Fruit fly (Drosophila melanogaster) whole organism, embryonic: ENCODE measurements around the gene Tbcc.

ENCODE experiments used
- Ada2b ChIP-seq: fragments of 200-800 bp; sonication (Bioruptor generic); IDR thresholded peaks from 2 replicates; pipeline ENCODE4 v1.3.6; 2022; ENCODE audit warnings: missing biosample characterization, missing genetic modification characterization
- Atf3 ChIP-seq: fragments of 200-800 bp; sonication (Bioruptor generic); optimal IDR thresholded peaks from 3 replicates; lab custom pipeline; 2016; ENCODE audit warnings: missing biosample characterization, missing genetic modification characterization
- CG10462 ChIP-seq: fragments of 200-800 bp; sonication (Bioruptor generic); optimal IDR thresholded peaks from 2 replicates; lab custom pipeline; 2016; ENCODE audit warnings: missing biosample characterization, missing genetic modification characterization
- CG10959 ChIP-seq: fragments of 200-800 bp; sonication (Bioruptor generic); IDR thresholded peaks from 2 replicates; pipeline ENCODE4 v1.3.6; 2022; ENCODE audit warnings: missing biosample characterization, missing genetic modification characterization
- CG10979 ChIP-seq: fragments of 200-800 bp; sonication (Bioruptor generic); optimal IDR thresholded peaks from 2 replicates; lab custom pipeline; 2018; ENCODE audit warnings: missing biosample characterization, mild to moderate bottlenecking, missing genetic modification characterization, moderate library complexity
- CG11085 ChIP-seq: fragments of 200-800 bp; sonication (Bioruptor generic); IDR thresholded peaks from 2 replicates; pipeline ENCODE4 v1.3.6; 2022; ENCODE audit warnings: missing biosample characterization, missing genetic modification characterization
- CG12219 ChIP-seq: fragments of 200-800 bp; sonication (Bioruptor generic); optimal IDR thresholded peaks from 3 replicates; lab custom pipeline; 2018; ENCODE audit warnings: missing biosample characterization, mild to moderate bottlenecking, missing genetic modification characterization
- CG12942 ChIP-seq: fragments of 200-800 bp; sonication (Bioruptor generic); optimal IDR thresholded peaks from 3 replicates; lab custom pipeline; 2016; ENCODE audit warnings: missing biosample characterization, missing genetic modification characterization
- CG14050 ChIP-seq: fragments of 200-800 bp; sonication (Bioruptor generic); IDR thresholded peaks from 3 replicates; pipeline ENCODE4 v1.3.6; 2022; ENCODE audit warnings: missing biosample characterization, missing genetic modification characterization
- CG14965 ChIP-seq: fragments of 200-800 bp; sonication (Bioruptor generic); optimal IDR thresholded peaks from 2 replicates; lab custom pipeline; 2016; ENCODE audit warnings: missing biosample characterization, missing genetic modification characterization, borderline replicate concordance
- CG17568 ChIP-seq: fragments of 200-800 bp; sonication (Bioruptor generic); optimal IDR thresholded peaks from 2 replicates; lab custom pipeline; 2018; ENCODE audit warnings: missing biosample characterization, mild to moderate bottlenecking, missing genetic modification characterization, moderate library complexity
- CG17612 ChIP-seq: fragments of 200-800 bp; sonication (Bioruptor generic); IDR thresholded peaks from 2 replicates; pipeline ENCODE4 v1.3.6; 2022; ENCODE audit warnings: missing biosample characterization, missing genetic modification characterization
- CG18011 ChIP-seq: fragments of 200-800 bp; sonication (Bioruptor generic); optimal IDR thresholded peaks from 2 replicates; lab custom pipeline; 2017; ENCODE audit warnings: missing biosample characterization, missing genetic modification characterization, mild to moderate bottlenecking, moderate library complexity, missing genotype
- CG33213 ChIP-seq: fragments of 200-800 bp; sonication (Bioruptor generic); optimal IDR thresholded peaks from 3 replicates; lab custom pipeline; 2016; ENCODE audit warnings: missing biosample characterization, missing genetic modification characterization
- CG33557 ChIP-seq: fragments of 200-800 bp; sonication (Bioruptor generic); optimal IDR thresholded peaks from 2 replicates; lab custom pipeline; 2019; ENCODE audit warnings: missing biosample characterization, mild to moderate bottlenecking, missing genetic modification characterization, moderate library complexity
- CG34224 ChIP-seq: fragments of 200-800 bp; sonication (Bioruptor generic); IDR thresholded peaks from 3 replicates; pipeline ENCODE4 v1.3.6; 2022; ENCODE audit warnings: missing biosample characterization, missing genetic modification characterization; ENCODE audit not compliant: partially characterized antibody
- CG34376 ChIP-seq: fragments of 200-800 bp; sonication (Bioruptor generic); optimal IDR thresholded peaks from 2 replicates; lab custom pipeline; 2018; ENCODE audit warnings: missing biosample characterization, mild to moderate bottlenecking, missing genetic modification characterization
- CG4282 ChIP-seq: fragments of 200-800 bp; sonication (Bioruptor generic); optimal IDR thresholded peaks from 2 replicates; lab custom pipeline; 2016; ENCODE audit warnings: missing biosample characterization, missing genetic modification characterization
- CG4707 ChIP-seq: fragments of 200-800 bp; sonication (Bioruptor generic); optimal IDR thresholded peaks from 2 replicates; lab custom pipeline; 2018; ENCODE audit warnings: missing biosample characterization, mild to moderate bottlenecking, missing genetic modification characterization, moderate library complexity
- CG4730 ChIP-seq: fragments of 200-800 bp; sonication (Bioruptor generic); IDR thresholded peaks from 2 replicates; pipeline ENCODE4 v1.3.6; 2022; ENCODE audit warnings: missing biosample characterization, missing genetic modification characterization
- CG9215 ChIP-seq: fragments of 200-800 bp; sonication (Bioruptor generic); IDR thresholded peaks from 2 replicates; pipeline ENCODE4 v1.3.6; 2022; ENCODE audit warnings: missing biosample characterization, missing genetic modification characterization
- CG9609 ChIP-seq: fragments of 200-800 bp; sonication (Bioruptor generic); optimal IDR thresholded peaks from 3 replicates; lab custom pipeline; 2016; ENCODE audit warnings: missing biosample characterization, missing genetic modification characterization
- CG9817 ChIP-seq: fragments of 200-800 bp; sonication (Bioruptor generic); optimal IDR thresholded peaks from 2 replicates; lab custom pipeline; 2018; ENCODE audit warnings: missing biosample characterization, mild to moderate bottlenecking, missing genetic modification characterization, moderate library complexity
- E2f1 ChIP-seq: fragments of 200-800 bp; sonication (Bioruptor generic); IDR thresholded peaks from 2 replicates; pipeline ENCODE4 v1.3.6; 2022; ENCODE audit warnings: missing biosample characterization, missing genetic modification characterization
- Elba2 ChIP-seq: fragments of 200-800 bp; sonication (Bioruptor generic); optimal IDR thresholded peaks from 3 replicates; lab custom pipeline; 2016; ENCODE audit warnings: missing biosample characterization, missing genetic modification characterization
- H15 ChIP-seq: fragments of 200-800 bp; sonication (Bioruptor generic); IDR thresholded peaks from 3 replicates; pipeline ENCODE4 v1.3.6; 2022; ENCODE audit warnings: missing biosample characterization, missing genetic modification characterization
- HLH54F ChIP-seq: fragments of 200-800 bp; sonication (Bioruptor generic); optimal IDR thresholded peaks from 3 replicates; lab custom pipeline; 2016; ENCODE audit warnings: missing biosample characterization, missing genetic modification characterization
- Jarid2 ChIP-seq: fragments of 200-800 bp; sonication (Bioruptor generic); optimal IDR thresholded peaks from 3 replicates; lab custom pipeline; 2017; ENCODE audit warnings: mild to moderate bottlenecking, missing biosample characterization, missing genetic modification reagents, missing genetic modification characterization
- Myb ChIP-seq: fragments of 200-800 bp; sonication (Bioruptor generic); optimal IDR thresholded peaks from 2 replicates; lab custom pipeline; 2016; ENCODE audit warnings: missing biosample characterization, missing genetic modification characterization
- NC2β ChIP-seq: fragments of 200-800 bp; sonication (Bioruptor generic); optimal IDR thresholded peaks from 2 replicates; lab custom pipeline; 2016; ENCODE audit warnings: missing biosample characterization, missing genetic modification characterization
- NFAT ChIP-seq: fragments of 200-800 bp; sonication (Bioruptor generic); IDR thresholded peaks from 2 replicates; pipeline ENCODE4 v1.3.6; 2022; ENCODE audit warnings: missing biosample characterization, missing genetic modification characterization
- NK7.1 ChIP-seq: fragments of 200-800 bp; sonication (Bioruptor generic); optimal IDR thresholded peaks from 3 replicates; lab custom pipeline; 2016; ENCODE audit warnings: missing biosample characterization, missing genetic modification characterization
- Oaz ChIP-seq: fragments of 200-800 bp; sonication (Bioruptor generic); IDR thresholded peaks from 2 replicates; pipeline ENCODE4 v1.3.6; 2022; ENCODE audit warnings: missing biosample characterization, missing genetic modification characterization
- Scr ChIP-seq: fragments of 200-800 bp; sonication (Bioruptor generic); IDR thresholded peaks from 2 replicates; pipeline ENCODE4 v1.3.6; 2022; ENCODE audit warnings: missing biosample characterization, missing genetic modification characterization; ENCODE audit not compliant: partially characterized antibody
- ap ChIP-seq: fragments of 200-800 bp; sonication (Bioruptor generic); IDR thresholded peaks from 2 replicates; pipeline ENCODE4 v1.3.6; 2022; ENCODE audit warnings: missing biosample characterization, missing genetic modification characterization
- bbx ChIP-seq: fragments of 200-800 bp; sonication (Bioruptor generic); IDR thresholded peaks from 2 replicates; pipeline ENCODE4 v1.3.6; 2022; ENCODE audit warnings: missing biosample characterization, missing genetic modification characterization; ENCODE audit not compliant: partially characterized antibody
- cg ChIP-seq: fragments of 200-800 bp; sonication (Bioruptor generic); optimal IDR thresholded peaks from 3 replicates; lab custom pipeline; 2019; ENCODE audit warnings: missing biosample characterization, mild to moderate bottlenecking, missing genetic modification characterization, moderate library complexity
- dati ChIP-seq: fragments of 200-800 bp; sonication (Bioruptor generic); IDR thresholded peaks from 2 replicates; pipeline ENCODE4 v1.3.6; 2022; ENCODE audit warnings: missing biosample characterization, missing genetic modification characterization
- dimm ChIP-seq: fragments of 200-800 bp; sonication (Bioruptor generic); IDR thresholded peaks from 2 replicates; pipeline ENCODE4 v1.3.6; 2022; ENCODE audit warnings: missing biosample characterization, missing genetic modification characterization
- ewg ChIP-seq: fragments of 200-800 bp; sonication (Bioruptor generic); optimal IDR thresholded peaks from 3 replicates; lab custom pipeline; 2017; ENCODE audit warnings: mild to moderate bottlenecking, missing biosample characterization, missing genetic modification reagents, missing genetic modification characterization
- eyg ChIP-seq: fragments of 200-800 bp; sonication (Bioruptor generic); optimal IDR thresholded peaks from 3 replicates; lab custom pipeline; 2016; ENCODE audit warnings: missing biosample characterization, missing genetic modification characterization
- fd64A ChIP-seq: fragments of 200-800 bp; sonication (Bioruptor generic); optimal IDR thresholded peaks from 3 replicates; lab custom pipeline; 2018; ENCODE audit warnings: missing biosample characterization, mild to moderate bottlenecking, missing genetic modification characterization
- gro ChIP-seq: fragments of 200-800 bp; sonication (Bioruptor generic); optimal IDR thresholded peaks from 2 replicates; lab custom pipeline; 2016; ENCODE audit warnings: missing biosample characterization, missing genetic modification characterization
- onecut ChIP-seq: fragments of 200-800 bp; sonication (Bioruptor generic); IDR thresholded peaks from 2 replicates; pipeline ENCODE4 v1.3.6; 2022; ENCODE audit warnings: missing biosample characterization, missing genetic modification characterization
- peb ChIP-seq: fragments of 200-800 bp; sonication (Bioruptor generic); IDR thresholded peaks from 2 replicates; pipeline ENCODE4 v1.3.6; 2022; ENCODE audit warnings: missing biosample characterization, missing genetic modification characterization
- prd ChIP-seq, 3 experiments: fragments of >200 bp in 2 of 3; fragments of 200-800 bp in 1 of 3; sonication (Bioruptor generic) in 1 of 3; optimal IDR thresholded peaks in 2 of 3; IDR thresholded peaks in 1 of 3; 2 replicates in 2 of 3; 3 replicates in 1 of 3; pipeline versions ENCODE4 v1.3.6 to Lab custom; 2017 to 2022; ENCODE audit warnings: missing biosample characterization in 1 of 3, missing genetic modification characterization in 1 of 3
- pros ChIP-seq: fragments of 200-800 bp; sonication (Bioruptor generic); optimal IDR thresholded peaks from 3 replicates; lab custom pipeline; 2019; ENCODE audit warnings: missing biosample characterization, mild to moderate bottlenecking, missing genetic modification characterization, moderate library complexity
- psq ChIP-seq: fragments of 200-800 bp; sonication (Bioruptor generic); optimal IDR thresholded peaks from 2 replicates; lab custom pipeline; 2017; ENCODE audit warnings: missing biosample characterization, missing genetic modification characterization
- sqz ChIP-seq: fragments of 200-800 bp; sonication (Bioruptor generic); optimal IDR thresholded peaks from 3 replicates; lab custom pipeline; 2018; ENCODE audit warnings: missing biosample characterization, mild to moderate bottlenecking, missing genetic modification characterization
- ttk ChIP-seq: fragments of 200-800 bp; sonication (Bioruptor generic); IDR thresholded peaks from 2 replicates; pipeline ENCODE4 v2.1.2; 2022; ENCODE audit warnings: missing biosample characterization, missing genetic modification characterization
- usp ChIP-seq: fragments of >200 bp; optimal IDR thresholded peaks from 2 replicates; lab custom pipeline; 2017; ENCODE audit warnings: missing biosample characterization, missing genetic modification characterization

Tbcc gene

DNA sequence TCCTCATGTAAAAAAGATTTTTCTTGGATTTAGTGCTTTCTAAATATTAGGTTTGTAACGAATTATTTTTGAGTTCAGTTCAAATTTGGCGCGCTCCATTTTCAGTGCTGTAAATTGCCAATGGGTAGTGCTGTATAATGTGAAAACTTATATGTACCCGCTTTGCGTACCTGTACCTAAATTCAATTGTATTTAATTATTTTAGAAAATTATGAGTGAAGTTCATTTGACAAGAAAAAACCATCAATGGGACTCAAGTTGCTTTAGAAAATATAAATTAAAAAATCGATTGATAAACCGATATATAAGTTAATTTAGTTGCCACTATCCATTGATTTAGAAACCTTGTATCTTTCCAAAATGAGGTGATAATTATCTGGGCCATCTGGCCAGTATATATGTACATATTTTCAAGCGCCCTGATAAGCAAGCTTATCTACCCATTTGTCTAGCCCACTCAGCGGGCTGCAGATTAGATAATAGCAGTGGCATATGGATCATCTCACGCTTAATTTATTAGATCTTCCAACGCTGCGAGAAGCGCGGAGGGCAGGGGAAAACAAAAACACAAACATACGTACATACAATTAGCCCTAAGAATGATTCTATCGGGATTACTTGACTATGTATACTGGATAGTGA, 36.7 kb upstream of the Tbcc start (continued):
- TF ChIP-seq CG34376 (peak; percentile 77), CG33557 (no peak), eyg (no peak), cg (GFP tag; lab: Kevin White, UChicago) (no peak), CG33213 (GFP tag; lab: Kevin White, UChicago) (peak; percentile 16), dati (GFP tag; lab: Robert Waterston, UW) (no peak), sqz (GFP tag; lab: Kevin White, UChicago) (no peak), CG9817 (no peak), CG12942 (no peak), dimm (GFP tag; lab: Robert Waterston, UW) (no peak), Elba2 (GFP tag; lab: Kevin White, UChicago) (no peak), Ada2b (GFP tag; lab: Robert Waterston, UW) (no peak), CG14965 (no peak), Scr (GFP tag; lab: Robert Waterston, UW) (no peak), CG34224 (GFP tag; lab: Robert Waterston, UW) (no peak), CG17568 (GFP tag; lab: Kevin White, UChicago) (no peak), prd (optimal IDR thresholded peaks at IDR 0.05; lab: Kevin White, UChicago) (no peak), prd (GFP tag; IDR thresholded peaks at IDR 0.05; lab: Robert Waterston, UW) (no peak), E2f1 (GFP tag; lab: Robert Waterston, UW) (no peak), fd64A (GFP tag; lab: Kevin White, UChicago) (no peak), CG18011 (no peak), NFAT (GFP tag; lab: Robert Waterston, UW) (peak; percentile 19; the same call in 1 of the 2 replicates), NC2β (GFP tag; lab: Kevin White, UChicago) (no peak), CG14050 (GFP tag; lab: Robert Waterston, UW) (no peak), bbx (peak; percentile 41; the same call in 1 of the 2 replicates), gro (GFP tag; lab: Kevin White, UChicago) (no peak), ewg (no peak), ttk (GFP tag; lab: Robert Waterston, UW) (no peak), peb (GFP tag; lab: Robert Waterston, UW) (no peak), CG10959 (GFP tag; lab: Robert Waterston, UW) (no peak), CG10979 (tag; lab: Kevin White, UChicago) (no peak), onecut (GFP tag; lab: Robert Waterston, UW) (0 out of 2 replicates have a peak, but pooled peaks have one; percentile 12), CG4282 (no peak), CG12219 (GFP tag; lab: Kevin White, UChicago) (no peak), CG11085 (GFP tag; lab: Robert Waterston, UW) (no peak), Atf3 (GFP tag; lab: Kevin White, UChicago) (no peak), NK7.1 (GFP tag; lab: Kevin White, UChicago) (no peak), pros (GFP tag; lab: Kevin White, UChicago) (peak; percentile 9), Myb (GFP tag; lab: Kevin White, UChicago) (peak; percentile 60), usp (GFP tag; lab: Kevin White, UChicago) (no peak), CG10462 (GFP tag; lab: Kevin White, UChicago) (no peak), CG4707 (GFP tag; lab: Kevin White, UChicago) (no peak), ap (GFP tag; lab: Robert Waterston, UW) (no peak), Jarid2 (GFP tag; lab: Kevin White, UChicago) (no peak), psq (no peak), CG9609 (GFP tag; lab: Kevin White, UChicago) (no peak), CG4730 (GFP tag; lab: Robert Waterston, UW) (no peak), CG9215 (GFP tag; lab: Robert Waterston, UW) (no peak), CG17612 (GFP tag; lab: Robert Waterston, UW) (no peak), HLH54F (GFP tag; lab: Kevin White, UChicago) (peak; percentile 1), H15 (GFP tag; lab: Robert Waterston, UW) (no peak), Oaz (GFP tag; lab: Robert Waterston, UW) (no peak)
